Worm (Caenorhabditis elegans): ENCODE results near the gene Y70C5A.3.
A peak's percentile ranks its signal among the peaks of the same experiment; 100 is the strongest.

Gene Y70C5A.3

DNA sequence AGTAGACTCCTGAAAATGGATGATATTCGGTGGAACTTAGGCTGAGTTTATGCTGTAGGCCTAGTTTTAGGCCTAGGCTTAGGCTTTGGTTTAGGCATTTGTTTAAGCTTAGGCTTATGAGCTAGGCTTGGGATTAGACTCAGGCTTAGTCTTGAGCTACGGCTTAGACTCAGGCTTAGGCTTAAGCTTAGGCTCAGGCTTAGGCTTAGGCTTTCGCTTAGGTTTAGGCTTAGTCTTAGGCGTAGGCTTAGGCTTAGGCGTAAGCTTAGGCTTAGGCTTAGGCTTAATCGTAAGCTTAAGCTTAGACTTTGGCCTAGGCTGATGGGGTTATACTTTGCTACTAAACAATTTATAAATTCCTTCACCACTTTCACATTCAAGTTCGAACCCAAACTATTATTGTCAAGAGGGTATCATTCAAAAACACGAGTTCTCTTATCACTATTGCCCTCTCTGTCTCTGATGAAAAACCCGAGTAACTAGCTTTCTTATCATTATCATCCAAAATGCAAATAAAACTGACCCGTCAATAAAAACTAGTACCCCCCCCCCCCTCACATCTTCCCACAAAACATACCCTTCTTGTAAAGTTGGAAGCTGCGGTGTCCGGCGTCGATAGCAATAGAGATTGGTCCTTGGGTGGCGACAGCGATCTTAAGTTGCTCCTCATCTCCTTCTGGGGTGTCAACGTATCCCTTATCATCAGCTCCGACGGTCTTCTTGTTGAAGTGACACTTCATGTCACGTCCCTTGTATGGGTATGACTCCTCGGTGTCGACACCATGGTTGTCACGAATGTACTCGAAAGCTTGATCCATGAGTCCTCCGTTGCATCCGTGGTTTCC, 27.6 kb downstream of the Y70C5A.3 start:
- TF ChIP-seq hpl-2 (GFP tag; optimal IDR thresholded peaks at IDR 0.05), result no peak
- TF ChIP-seq efl-1 (optimal IDR thresholded peaks at IDR 0.05), result no peak
- peak in 1 of 2 experiments; percentile 50 for TF ChIP-seq efl-1 (GFP tag; optimal IDR thresholded peaks at IDR 0.05 in 1 of 2)
- TF ChIP-seq nhr-19 (GFP tag; conservative IDR thresholded peaks at IDR 0.05), result peak; percentile 9; the same call in 1 of the 2 replicates
- peak; percentile 68 for TF ChIP-seq elt-2 (tag; optimal IDR thresholded peaks at IDR 0.05)
- no peak for TF ChIP-seq lsy-2 (tag; optimal IDR thresholded peaks at IDR 0.05)
- peak in 1 of 6 experiments; percentile 37 for TF ChIP-seq elt-3 (tag; optimal IDR thresholded peaks at IDR 0.05)

DNA sequence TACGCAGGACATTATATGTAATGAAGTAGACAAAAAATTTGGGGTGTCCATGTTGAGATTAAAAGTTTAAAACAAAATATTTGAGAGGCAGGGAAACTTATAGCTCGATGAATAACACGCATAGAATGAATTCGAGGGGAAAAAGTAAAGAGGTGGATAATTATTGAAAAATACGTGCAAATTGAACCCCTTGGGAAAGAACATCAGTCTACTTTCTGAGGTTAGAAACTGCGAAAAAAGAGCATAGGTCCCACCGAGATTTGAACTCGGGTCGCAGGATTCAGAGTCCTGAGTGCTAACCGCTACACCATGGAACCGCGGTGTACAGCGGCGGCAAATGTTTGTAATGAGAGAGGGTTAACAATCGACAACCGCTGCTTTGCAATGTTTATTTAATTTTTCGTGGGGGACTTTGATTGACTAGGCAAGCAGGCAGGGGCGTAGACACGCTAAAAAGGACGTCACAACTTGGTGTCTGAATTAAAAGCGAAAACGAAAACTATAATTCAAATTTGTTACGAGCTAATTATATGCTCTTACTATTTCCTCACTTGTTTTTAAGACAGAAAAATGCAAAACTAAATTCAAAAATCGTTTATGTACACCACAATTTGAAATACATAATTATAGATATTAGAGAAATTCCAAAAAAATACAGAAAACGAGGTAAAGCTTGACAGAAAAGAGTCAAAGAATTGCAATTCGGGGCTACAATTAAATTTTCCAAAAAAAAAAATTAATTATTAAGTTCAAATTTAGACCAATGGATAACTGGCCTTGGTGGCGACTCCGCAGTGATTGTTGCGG, 28.5 kb downstream of the Y70C5A.3 start, which contains the start of gene srh-269:
TSS of gene srh-269 (minus strand) at position 51 of the 807 bp plus-strand sequence.
- TF ChIP-seq nhr-19 (GFP tag; conservative IDR thresholded peaks at IDR 0.05), result peak; percentile 79
- TF ChIP-seq lin-35 (GFP tag; optimal IDR thresholded peaks at IDR 0.05), result peak; percentile 12 to 71
- no peak for TF ChIP-seq fkh-8 (tag; optimal IDR thresholded peaks at IDR 0.05)
- TF ChIP-seq tbx-2 (tag; optimal IDR thresholded peaks at IDR 0.05), result peak; percentile 54
- no peak for TF ChIP-seq grh-1 (GFP tag; IDR thresholded peaks at IDR 0.05)
- no peak for TF ChIP-seq hpl-2 (GFP tag; optimal IDR thresholded peaks at IDR 0.05)
- TF ChIP-seq rnt-1 (tag; optimal IDR thresholded peaks at IDR 0.05), result peak; percentile 86
- TF ChIP-seq lsy-2 (tag; optimal IDR thresholded peaks at IDR 0.05), result peak; percentile 24 to 55
- TF ChIP-seq nhr-28 (tag; optimal IDR thresholded peaks at IDR 0.05), result no peak
- TF ChIP-seq sptf-1 (tag; optimal IDR thresholded peaks at IDR 0.05), result no peak
- TF ChIP-seq sox-4 (tag; optimal IDR thresholded peaks at IDR 0.05), result no peak
- TF ChIP-seq F16B12.6 (tag; optimal IDR thresholded peaks at IDR 0.05), result no peak
- TF ChIP-seq pqm-1 (tag; optimal IDR thresholded peaks at IDR 0.05), result no peak
- no peak for TF ChIP-seq isw-1 (GFP tag; IDR thresholded peaks at IDR 0.05)
- no peak for TF ChIP-seq zag-1 (tag; optimal IDR thresholded peaks at IDR 0.05)
- peak; percentile 45 for TF ChIP-seq lin-14 (GFP tag; optimal IDR thresholded peaks at IDR 0.05)
- TF ChIP-seq zip-4 (GFP tag; optimal IDR thresholded peaks at IDR 0.05), result no peak
- TF ChIP-seq mdl-1 (tag; optimal IDR thresholded peaks at IDR 0.05), result peak in 1 of 2 experiments; percentile 20
- TF ChIP-seq nhr-71 (tag; optimal IDR thresholded peaks at IDR 0.05), result peak; percentile 74
- TF ChIP-seq C34B4.2 (tag; optimal IDR thresholded peaks at IDR 0.05), result no peak
- no peak for TF ChIP-seq ztf-11 (tag; optimal IDR thresholded peaks at IDR 0.05)
- TF ChIP-seq nhr-12 (tag; optimal IDR thresholded peaks at IDR 0.05), result no peak
- TF ChIP-seq ceh-8 (GFP tag; optimal IDR thresholded peaks at IDR 0.05), result no peak
- TF ChIP-seq nhr-20 (tag; optimal IDR thresholded peaks at IDR 0.05), result peak; percentile 65
- TF ChIP-seq unc-62 (GFP tag; optimal IDR thresholded peaks at IDR 0.05), result no peak
- TF ChIP-seq unc-98 (GFP tag; IDR thresholded peaks at IDR 0.05), result no peak
- peak; percentile 13 for TF ChIP-seq fos-1 (tag; optimal IDR thresholded peaks at IDR 0.05)
- peak; percentile 69 for TF ChIP-seq dsc-1 (tag; optimal IDR thresholded peaks at IDR 0.05)
- no peak for TF ChIP-seq efl-3 (GFP tag; optimal IDR thresholded peaks at IDR 0.05)
- no peak for TF ChIP-seq egl-13 (tag; optimal IDR thresholded peaks at IDR 0.05)
- peak; percentile 31 for TF ChIP-seq xbp-1 (tag; optimal IDR thresholded peaks at IDR 0.05)
- no peak for TF ChIP-seq alr-1 (tag; optimal IDR thresholded peaks at IDR 0.05; ENCODE audit: borderline replicate concordance)
- TF ChIP-seq ceh-63 (GFP tag; optimal IDR thresholded peaks at IDR 0.05), result no peak
- no peak for TF ChIP-seq unc-86 (tag; optimal IDR thresholded peaks at IDR 0.05)
- TF ChIP-seq tlp-1 (tag; optimal IDR thresholded peaks at IDR 0.05), result no peak
- no peak for TF ChIP-seq mep-1 (tag; optimal IDR thresholded peaks at IDR 0.05)
- peak; percentile 28 to 55 for TF ChIP-seq efl-1 (optimal IDR thresholded peaks at IDR 0.05)
- TF ChIP-seq efl-1 (GFP tag; optimal IDR thresholded peaks at IDR 0.05 in 1 of 2), result peak; percentile 8 to 92
- no peak for TF ChIP-seq aly-2 (tag; optimal IDR thresholded peaks at IDR 0.05)
- TF ChIP-seq nhr-76 (tag; optimal IDR thresholded peaks at IDR 0.05), result no peak
- no peak for TF ChIP-seq ets-5 (GFP tag; IDR thresholded peaks at IDR 0.05)
- no peak for TF ChIP-seq lin-39 (tag; optimal IDR thresholded peaks at IDR 0.05)
- TF ChIP-seq ceh-88 (GFP tag; IDR thresholded peaks at IDR 0.05), result no peak
- peak; percentile 75 for TF ChIP-seq ztf-4 (tag; optimal IDR thresholded peaks at IDR 0.05)
- no peak for TF ChIP-seq nhr-11 (tag; optimal IDR thresholded peaks at IDR 0.05)

Measured in whole organism, L1 larva.